Fruit fly (Drosophila melanogaster) whole organism, embryonic: ENCODE measurements around the gene OtopLb.

Experiments
- B-H2 ChIP-seq: fragments of 200-800 bp; sonication (Bioruptor generic); optimal IDR thresholded peaks from 2 replicates; lab custom pipeline; 2018; ENCODE audit warnings: missing biosample characterization, mild to moderate bottlenecking, missing genetic modification characterization
- CG10274 ChIP-seq: fragments of 200-800 bp; sonication (Bioruptor generic); optimal IDR thresholded peaks from 3 replicates; lab custom pipeline; 2017; ENCODE audit warnings: missing biosample characterization, mild to moderate bottlenecking, missing genetic modification characterization
- CG10366 ChIP-seq: fragments of 200-800 bp; sonication (Bioruptor generic); IDR thresholded peaks from 2 replicates; pipeline ENCODE4 v1.3.6; 2022; ENCODE audit warnings: missing biosample characterization, missing genetic modification characterization
- CG10543 ChIP-seq: fragments of 200-800 bp; sonication (Bioruptor generic); optimal IDR thresholded peaks from 3 replicates; lab custom pipeline; 2017; ENCODE audit warnings: missing biosample characterization, mild to moderate bottlenecking, missing genetic modification characterization, moderate library complexity
- CG11247 ChIP-seq: fragments of 200-800 bp; sonication (Bioruptor generic); IDR thresholded peaks from 2 replicates; pipeline ENCODE4 v1.3.6; 2022; ENCODE audit warnings: missing biosample characterization, missing genetic modification characterization
- CG11456 ChIP-seq: fragments of 200-800 bp; sonication (Bioruptor generic); IDR thresholded peaks from 3 replicates; pipeline ENCODE4 v1.3.6; 2022; ENCODE audit warnings: missing biosample characterization, missing genetic modification characterization
- CG12744 ChIP-seq: fragments of 200-800 bp; sonication (Bioruptor generic); optimal IDR thresholded peaks from 2 replicates; lab custom pipeline; 2016; ENCODE audit warnings: missing biosample characterization, missing genetic modification characterization
- CG13894 ChIP-seq: fragments of 200-800 bp; sonication (Bioruptor generic); optimal IDR thresholded peaks from 3 replicates; lab custom pipeline; 2018; ENCODE audit warnings: missing biosample characterization, mild to moderate bottlenecking, missing genetic modification characterization, moderate library complexity
- CG1529 ChIP-seq: fragments of 200-800 bp; sonication (Bioruptor generic); optimal IDR thresholded peaks from 3 replicates; lab custom pipeline; 2018; ENCODE audit warnings: missing biosample characterization, missing genetic modification characterization
- CG34422 ChIP-seq: fragments of 200-800 bp; sonication (Bioruptor generic); IDR thresholded peaks from 3 replicates; pipeline ENCODE4 v1.3.6; 2022; ENCODE audit warnings: missing biosample characterization, missing genetic modification characterization
- CG4282 ChIP-seq: fragments of 200-800 bp; sonication (Bioruptor generic); optimal IDR thresholded peaks from 2 replicates; lab custom pipeline; 2016; ENCODE audit warnings: missing biosample characterization, missing genetic modification characterization
- CG6272 ChIP-seq: fragments of 200-800 bp; sonication (Bioruptor generic); IDR thresholded peaks from 2 replicates; pipeline ENCODE4 v1.3.6; 2022; ENCODE audit warnings: missing biosample characterization, missing genetic modification characterization
- CG6765 ChIP-seq: fragments of 200-800 bp; sonication (Bioruptor generic); optimal IDR thresholded peaks from 3 replicates; lab custom pipeline; 2017; ENCODE audit warnings: missing biosample characterization, mild to moderate bottlenecking, missing genetic modification characterization
- CG6854 ChIP-seq: fragments of 200-800 bp; sonication (Bioruptor generic); optimal IDR thresholded peaks from 3 replicates; lab custom pipeline; 2017; ENCODE audit warnings: missing biosample characterization, mild to moderate bottlenecking, missing genetic modification characterization
- CG7372 ChIP-seq: fragments of 200-800 bp; sonication (Bioruptor generic); IDR thresholded peaks from 2 replicates; pipeline ENCODE4 v1.3.6; 2022; ENCODE audit warnings: missing biosample characterization, missing genetic modification characterization
- CG7839 ChIP-seq: fragments of 200-800 bp; sonication (Bioruptor generic); optimal IDR thresholded peaks from 3 replicates; lab custom pipeline; 2018; ENCODE audit warnings: missing biosample characterization, mild to moderate bottlenecking, missing genetic modification characterization, moderate library complexity
- CrebB ChIP-seq: fragments of 200-800 bp; sonication (Bioruptor generic); optimal IDR thresholded peaks from 3 replicates; lab custom pipeline; 2018; ENCODE audit warnings: missing biosample characterization, mild to moderate bottlenecking, missing genetic modification characterization
- D ChIP-seq, 2 experiments: fragments of 200-800 bp in 1 of 2; fragments of >200 bp in 1 of 2; sonication (Bioruptor generic) in 1 of 2; optimal IDR thresholded peaks; 2 replicates in 1 of 2; 3 replicates in 1 of 2; lab custom pipeline; 2017; ENCODE audit warnings: mild to moderate bottlenecking in 1 of 2, missing biosample characterization in 1 of 2, missing genetic modification characterization in 1 of 2, missing genetic modification reagents in 1 of 2
- Dip2 ChIP-seq: fragments of 200-800 bp; sonication (Bioruptor generic); IDR thresholded peaks from 2 replicates; pipeline ENCODE4 v1.3.6; 2022; ENCODE audit warnings: missing biosample characterization, missing genetic modification characterization
- HHEX ChIP-seq: fragments of 200-800 bp; sonication (Bioruptor generic); optimal IDR thresholded peaks from 3 replicates; lab custom pipeline; 2017; ENCODE audit warnings: missing biosample characterization, mild to moderate bottlenecking, missing genetic modification characterization, missing genetic modification reagents
- HLHmδ ChIP-seq: fragments of 200-800 bp; sonication (Bioruptor generic); optimal IDR thresholded peaks from 2 replicates; lab custom pipeline; 2018; ENCODE audit warnings: missing biosample characterization, mild to moderate bottlenecking, missing genetic modification characterization, moderate library complexity
- Hey ChIP-seq: fragments of 200-800 bp; sonication (Bioruptor generic); optimal IDR thresholded peaks from 3 replicates; lab custom pipeline; 2018; ENCODE audit warnings: missing biosample characterization, mild to moderate bottlenecking, missing genetic modification characterization
- NC2α ChIP-seq: fragments of 200-800 bp; sonication (Bioruptor generic); optimal IDR thresholded peaks from 2 replicates; lab custom pipeline; 2016; ENCODE audit warnings: missing biosample characterization, missing genetic modification characterization
- Six4 ChIP-seq: fragments of 200-800 bp; sonication (Bioruptor generic); optimal IDR thresholded peaks from 2 replicates; lab custom pipeline; 2016; ENCODE audit warnings: missing biosample characterization, missing genetic modification characterization
- Stat92E ChIP-seq, 3 experiments: fragments of >200 bp in 2 of 3; fragments of 200-800 bp in 1 of 3; sonication (Bioruptor generic) in 1 of 3; optimal IDR thresholded peaks; 2 replicates each; lab custom pipeline; 2017 to 2019; ENCODE audit warnings: missing biosample characterization in 3 of 3, missing genetic modification characterization in 3 of 3, mild to moderate bottlenecking in 1 of 3, moderate library complexity in 1 of 3
- Xrp1 ChIP-seq: fragments of 200-800 bp; sonication (Bioruptor generic); IDR thresholded peaks from 2 replicates; pipeline ENCODE4 v1.3.6; 2022; ENCODE audit warnings: missing biosample characterization, missing genetic modification characterization
- YL-1 ChIP-seq: fragments of 200-800 bp; sonication (Bioruptor generic); optimal IDR thresholded peaks from 3 replicates; lab custom pipeline; 2017; ENCODE audit warnings: missing biosample characterization, mild to moderate bottlenecking, missing genetic modification characterization
- bowl ChIP-seq: fragments of 200-800 bp; sonication (Bioruptor generic); IDR thresholded peaks from 2 replicates; pipeline ENCODE4 v1.3.6; 2022; ENCODE audit warnings: missing biosample characterization, missing genetic modification characterization
- br ChIP-seq: fragments of >200 bp; optimal IDR thresholded peaks from 2 replicates; lab custom pipeline; 2017
- cad ChIP-seq: fragments of >200 bp; optimal IDR thresholded peaks from 2 replicates; lab custom pipeline; 2017; ENCODE audit warnings: missing biosample characterization, missing genetic modification characterization
- chif ChIP-seq, 2 experiments: fragments of 200-800 bp; sonication (Bioruptor generic); optimal IDR thresholded peaks; 3 replicates each; lab custom pipeline; 2016; ENCODE audit warnings: missing biosample characterization in 2 of 2, missing genetic modification characterization in 2 of 2
- chn ChIP-seq: fragments of 200-800 bp; sonication (Bioruptor generic); optimal IDR thresholded peaks from 2 replicates; lab custom pipeline; 2016; ENCODE audit warnings: missing biosample characterization, missing genetic modification characterization
- corto ChIP-seq: fragments of 200-800 bp; sonication (Bioruptor generic); optimal IDR thresholded peaks from 2 replicates; lab custom pipeline; 2016; ENCODE audit warnings: missing biosample characterization, mild to moderate bottlenecking, missing genetic modification characterization, moderate library complexity
- cwo ChIP-seq: fragments of 200-800 bp; sonication (Bioruptor generic); optimal IDR thresholded peaks from 3 replicates; lab custom pipeline; 2017; ENCODE audit warnings: missing biosample characterization, missing genetic modification characterization, mild to moderate bottlenecking, moderate library complexity, missing genetic modification reagents
- ems ChIP-seq: fragments of 200-800 bp; sonication (Bioruptor generic); optimal IDR thresholded peaks from 3 replicates; lab custom pipeline; 2016; ENCODE audit warnings: missing biosample characterization, missing genetic modification characterization
- ftz-f1 ChIP-seq: fragments of 200-800 bp; sonication (Bioruptor generic); optimal IDR thresholded peaks from 2 replicates; lab custom pipeline; 2016; ENCODE audit warnings: missing biosample characterization, missing genetic modification characterization
- hb ChIP-seq: fragments of 200-800 bp; sonication (Bioruptor generic); IDR thresholded peaks from 3 replicates; pipeline ENCODE4 v1.3.6; 2022; ENCODE audit warnings: missing biosample characterization, missing genetic modification characterization; ENCODE audit not compliant: partially characterized antibody
- hkb ChIP-seq, 2 experiments: fragments of 200-800 bp in 1 of 2; fragments of >200 bp in 1 of 2; sonication (Bioruptor generic) in 1 of 2; IDR thresholded peaks in 1 of 2; optimal IDR thresholded peaks in 1 of 2; 2 replicates each; pipeline versions ENCODE4 v1.3.6 to Lab custom; 2017 to 2022; ENCODE audit warnings: missing biosample characterization in 1 of 2, missing genetic modification characterization in 1 of 2
- insv ChIP-seq, 2 experiments: fragments of 200-800 bp; sonication (Bioruptor generic); optimal IDR thresholded peaks; 3 replicates each; lab custom pipeline; 2016 to 2018; ENCODE audit warnings: missing biosample characterization in 2 of 2, missing genetic modification characterization in 2 of 2
- kni ChIP-seq: fragments of 200-800 bp; sonication (Bioruptor generic); optimal IDR thresholded peaks from 3 replicates; lab custom pipeline; 2017; ENCODE audit warnings: mild to moderate bottlenecking, missing biosample characterization, missing genetic modification reagents, missing genetic modification characterization
- nau ChIP-seq: fragments of 200-800 bp; sonication (Bioruptor generic); optimal IDR thresholded peaks from 3 replicates; lab custom pipeline; 2017; ENCODE audit warnings: missing biosample characterization, mild to moderate bottlenecking, missing genetic modification characterization, missing genetic modification reagents
- otp ChIP-seq: fragments of 200-800 bp; sonication (Bioruptor generic); IDR thresholded peaks from 3 replicates; pipeline ENCODE4, ENCODE4 v1.3.6; 2022; ENCODE audit warnings: missing biosample characterization, missing genetic modification characterization
- rib ChIP-seq: fragments of 200-800 bp; sonication (Bioruptor generic); IDR thresholded peaks from 2 replicates; pipeline ENCODE4 v1.3.6; 2022; ENCODE audit warnings: missing biosample characterization, missing genetic modification characterization
- ssp ChIP-seq: fragments of 200-800 bp; sonication (Bioruptor generic); IDR thresholded peaks from 2 replicates; pipeline ENCODE4 v1.3.6; 2022; ENCODE audit warnings: missing biosample characterization, missing genetic modification characterization
- sug ChIP-seq: fragments of 200-800 bp; optimal IDR thresholded peaks from 2 replicates; lab custom pipeline; 2019; ENCODE audit warnings: missing biosample characterization, mild to moderate bottlenecking, missing genetic modification characterization, moderate library complexity
- tgo ChIP-seq: fragments of 200-800 bp; sonication (Bioruptor generic); IDR thresholded peaks from 3 replicates; pipeline ENCODE4 v1.3.6; 2022; ENCODE audit warnings: missing biosample characterization, missing genetic modification characterization
- tx ChIP-seq: fragments of 200-800 bp; sonication (Bioruptor generic); optimal IDR thresholded peaks from 2 replicates; lab custom pipeline; 2016; ENCODE audit warnings: missing biosample characterization, missing genetic modification characterization

The OtopLb gene

dm6 chr2L:3302958-3303842 is 22.9 kb upstream of the OtopLb start, which contains the start of gene CG9663 (continued):
- TF ChIP-seq hkb (optimal IDR thresholded peaks at IDR 0.05; lab: Kevin White, UChicago) (no peak), hkb (GFP tag; IDR thresholded peaks at IDR 0.05; lab: Robert Waterston, UW) (peak; percentile 36; the same call in 1 of the 2 replicates), Stat92E (GFP tag; optimal IDR thresholded peaks at IDR 0.05; lab: Kevin White, UChicago) (peak in 1 of 3 experiments; percentile 59), CG10543 (peak; percentile 73), HHEX (GFP tag; lab: Kevin White, UChicago) (no peak), CG11456 (GFP tag; lab: Robert Waterston, UW) (no peak), Six4 (GFP tag; lab: Kevin White, UChicago) (no peak), CG13894 (tag; lab: Kevin White, UChicago) (peak; percentile 48), CG1529 (GFP tag; lab: Kevin White, UChicago) (no peak), cad (GFP tag; lab: Kevin White, UChicago) (no peak), CG7372 (GFP tag; lab: Robert Waterston, UW) (no peak), hb (GFP tag; lab: Robert Waterston, UW) (no peak), ems (no peak), NC2α (GFP tag; lab: Kevin White, UChicago) (no peak), Xrp1 (GFP tag; lab: Robert Waterston, UW) (no peak), tgo (GFP tag; lab: Robert Waterston, UW) (no peak), ftz-f1 (GFP tag; lab: Kevin White, UChicago) (peak; percentile 47), D (optimal IDR thresholded peaks at IDR 0.05; lab: Kevin White, UChicago) (peak; percentile 66), D (GFP tag; optimal IDR thresholded peaks at IDR 0.05; lab: Kevin White, UChicago) (peak; percentile 8), CrebB (tag; lab: Kevin White, UChicago) (no peak), cwo (GFP tag; lab: Kevin White, UChicago) (peak; percentile 42), otp (GFP tag; lab: Robert Waterston, UW) (no peak; the same call in 2 of the 3 replicates), CG6765 (GFP tag; lab: Kevin White, UChicago) (peak; percentile 14), bowl (GFP tag; lab: Robert Waterston, UW) (peak; percentile 40; the same call in 1 of the 2 replicates), B-H2 (GFP tag; lab: Kevin White, UChicago) (no peak), chif (GFP tag; optimal IDR thresholded peaks at IDR 0.05; lab: Kevin White, UChicago) (no peak), tx (GFP tag; lab: Kevin White, UChicago) (peak; percentile 9), HLHmδ (GFP tag; lab: Kevin White, UChicago) (no peak), CG34422 (GFP tag; lab: Robert Waterston, UW) (peak; percentile 67; the same call in 1 of the 3 replicates), ssp (GFP tag; lab: Robert Waterston, UW) (no peak), Hey (tag; lab: Kevin White, UChicago) (no peak), CG4282 (GFP tag; lab: Kevin White, UChicago) (peak; percentile 27), sug (tag; lab: Kevin White, UChicago) (peak; percentile 44), CG6854 (peak; percentile 18), YL-1 (GFP tag; lab: Kevin White, UChicago) (peak; percentile 20), CG10366 (no peak; the same call in 1 of the 2 replicates), CG11247 (GFP tag; lab: Robert Waterston, UW) (0 out of 2 replicates have a peak, but pooled peaks have one; percentile 10), br (lab: Kevin White, UChicago) (no peak), Dip2 (no peak), corto (GFP tag; lab: Kevin White, UChicago) (peak; percentile 42), chn (GFP tag; lab: Kevin White, UChicago) (peak; percentile 4), CG6272 (GFP tag; lab: Robert Waterston, UW) (no peak), insv (GFP tag; optimal IDR thresholded peaks at IDR 0.05; lab: Kevin White, UChicago) (peak in 1 of 2 experiments; percentile 62), CG10274 (GFP tag; lab: Kevin White, UChicago) (no peak), CG7839 (tag; lab: Kevin White, UChicago) (peak; percentile 28), nau (GFP tag; lab: Kevin White, UChicago) (peak; percentile 38), CG12744 (no peak), rib (peak; percentile 46; the same call in 1 of the 2 replicates), kni (GFP tag; lab: Kevin White, UChicago) (peak; percentile 86)
